Worm (Caenorhabditis elegans) whole organism, L4/young adult: ENCODE data around the gene ztf-14.

ENCODE experiments used
- W03F9.2 ChIP-seq: fragments of 150-350 bp; optimal IDR thresholded peaks from 2 replicates; lab custom pipeline; 2014; ENCODE audit warnings: missing biosample characterization, missing genetic modification characterization
- dao-5 ChIP-seq: sonication (generic microtip); optimal IDR thresholded peaks from 2 replicates; lab custom pipeline; 2016; ENCODE audit warnings: missing genotype, missing genetic modification characterization, moderate library complexity, missing compliant biosample characterization
- him-1 ChIP-seq: sonication (generic microtip); optimal IDR thresholded peaks from 2 replicates; lab custom pipeline; 2016; ENCODE audit warnings: missing genotype, missing genetic modification reagents, missing genetic modification characterization, missing compliant biosample characterization

- no peak for TF ChIP-seq dao-5 (tag; lab: Kevin White, UChicago)
- TF ChIP-seq him-1 (tag; lab: Kevin White, UChicago): no peak
- TF ChIP-seq W03F9.2 (tag; lab: Kevin White, UChicago): no peak
These were observed 14.2 kb upstream of the ztf-14 start for ce11 chrX:14481637-14482036.
